Fruit fly (Drosophila melanogaster) whole organism, embryonic: ENCODE results near the gene ssp3.

Source experiments
- Atf6 ChIP-seq: fragments of 200-800 bp; sonication (Bioruptor generic); IDR thresholded peaks from 2 replicates; pipeline ENCODE4 v1.3.6; 2022; ENCODE audit warnings: missing biosample characterization, missing genetic modification characterization
- Bteb2 ChIP-seq: fragments of 200-800 bp; sonication (Bioruptor generic); optimal IDR thresholded peaks from 2 replicates; lab custom pipeline; 2016; ENCODE audit warnings: missing biosample characterization, missing genetic modification characterization
- CG10147 ChIP-seq: fragments of 200-800 bp; sonication (Bioruptor generic); optimal IDR thresholded peaks from 2 replicates; lab custom pipeline; 2019; ENCODE audit warnings: missing biosample characterization, mild to moderate bottlenecking, missing genetic modification characterization, moderate library complexity
- CG10274 ChIP-seq: fragments of 200-800 bp; sonication (Bioruptor generic); optimal IDR thresholded peaks from 3 replicates; lab custom pipeline; 2017; ENCODE audit warnings: missing biosample characterization, mild to moderate bottlenecking, missing genetic modification characterization
- CG10654 ChIP-seq: fragments of 200-800 bp; sonication (Bioruptor generic); optimal IDR thresholded peaks from 2 replicates; lab custom pipeline; 2016; ENCODE audit warnings: missing biosample characterization, missing genetic modification characterization
- CG12942 ChIP-seq: fragments of 200-800 bp; sonication (Bioruptor generic); optimal IDR thresholded peaks from 3 replicates; lab custom pipeline; 2016; ENCODE audit warnings: missing biosample characterization, missing genetic modification characterization
- CG13123 ChIP-seq: fragments of 200-800 bp; sonication (Bioruptor generic); optimal IDR thresholded peaks from 2 replicates; lab custom pipeline; 2016; ENCODE audit warnings: missing biosample characterization, missing genetic modification characterization
- CG14014 ChIP-seq: fragments of 200-800 bp; sonication (Bioruptor generic); IDR thresholded peaks from 2 replicates; pipeline ENCODE4 v1.3.6; 2022; ENCODE audit warnings: missing biosample characterization, missing genetic modification characterization
- CG15073 ChIP-seq: fragments of 200-800 bp; sonication (Bioruptor generic); optimal IDR thresholded peaks from 2 replicates; lab custom pipeline; 2016; ENCODE audit warnings: missing biosample characterization, missing genetic modification characterization
- CG1602 ChIP-seq: fragments of 200-800 bp; sonication (Bioruptor generic); optimal IDR thresholded peaks from 3 replicates; lab custom pipeline; 2016; ENCODE audit warnings: missing biosample characterization, missing genetic modification characterization
- CG1603 ChIP-seq: fragments of 200-800 bp; sonication (Bioruptor generic); optimal IDR thresholded peaks from 2 replicates; lab custom pipeline; 2019; ENCODE audit warnings: missing biosample characterization, mild to moderate bottlenecking, missing genetic modification characterization, moderate library complexity
- CG1832 ChIP-seq: fragments of 200-800 bp; sonication (Bioruptor generic); optimal IDR thresholded peaks from 2 replicates; lab custom pipeline; 2017; ENCODE audit warnings: missing biosample characterization, mild to moderate bottlenecking, missing genetic modification characterization, inconsistent platforms
- CG2120 ChIP-seq: fragments of 200-800 bp; sonication (Bioruptor generic); optimal IDR thresholded peaks from 3 replicates; lab custom pipeline; 2016; ENCODE audit warnings: missing biosample characterization, missing genetic modification characterization
- CG34376 ChIP-seq: fragments of 200-800 bp; sonication (Bioruptor generic); optimal IDR thresholded peaks from 2 replicates; lab custom pipeline; 2018; ENCODE audit warnings: missing biosample characterization, mild to moderate bottlenecking, missing genetic modification characterization
- CG4617 ChIP-seq: fragments of 200-800 bp; sonication (Bioruptor generic); optimal IDR thresholded peaks from 3 replicates; lab custom pipeline; 2016; ENCODE audit warnings: missing biosample characterization, missing genetic modification characterization, borderline replicate concordance
- CG4730 ChIP-seq: fragments of 200-800 bp; sonication (Bioruptor generic); IDR thresholded peaks from 2 replicates; pipeline ENCODE4 v1.3.6; 2022; ENCODE audit warnings: missing biosample characterization, missing genetic modification characterization
- CG5180 ChIP-seq: fragments of 200-800 bp; sonication (Bioruptor generic); optimal IDR thresholded peaks from 3 replicates; lab custom pipeline; 2017; ENCODE audit warnings: missing biosample characterization, missing genetic modification characterization, mild to moderate bottlenecking, moderate library complexity, missing genetic modification reagents
- CG6272 ChIP-seq: fragments of 200-800 bp; sonication (Bioruptor generic); IDR thresholded peaks from 2 replicates; pipeline ENCODE4 v1.3.6; 2022; ENCODE audit warnings: missing biosample characterization, missing genetic modification characterization
- CG7556 ChIP-seq: fragments of 200-800 bp; sonication (Bioruptor generic); optimal IDR thresholded peaks from 2 replicates; lab custom pipeline; 2017; ENCODE audit warnings: missing biosample characterization, mild to moderate bottlenecking, missing genetic modification characterization
- CG7786 ChIP-seq: fragments of 200-800 bp; sonication (Bioruptor generic); optimal IDR thresholded peaks from 2 replicates; lab custom pipeline; 2016; ENCODE audit warnings: missing biosample characterization, missing genetic modification characterization
- CG7987 ChIP-seq: fragments of 200-800 bp; sonication (Bioruptor generic); optimal IDR thresholded peaks from 2 replicates; lab custom pipeline; 2018; ENCODE audit warnings: missing biosample characterization, mild to moderate bottlenecking, missing genetic modification characterization, moderate library complexity
- CG8290 ChIP-seq, 3 experiments: fragments of 200-800 bp; sonication (Bioruptor generic); optimal IDR thresholded peaks; 2 replicates each; lab custom pipeline; 2016 to 2019; ENCODE audit warnings: missing biosample characterization in 3 of 3, missing genetic modification characterization in 3 of 3, mild to moderate bottlenecking in 2 of 3, moderate library complexity in 1 of 3
- CoRest ChIP-seq: fragments of 200-800 bp; sonication (Bioruptor generic); optimal IDR thresholded peaks from 3 replicates; lab custom pipeline; 2018; ENCODE audit warnings: missing biosample characterization, mild to moderate bottlenecking, missing genetic modification characterization, moderate library complexity
- Gug ChIP-seq: fragments of 200-800 bp; sonication (Bioruptor generic); IDR thresholded peaks from 4 replicates; pipeline ENCODE4 v1.3.6; 2022; ENCODE audit warnings: missing biosample characterization, missing genetic modification characterization
- HLHmδ ChIP-seq: fragments of 200-800 bp; sonication (Bioruptor generic); optimal IDR thresholded peaks from 2 replicates; lab custom pipeline; 2018; ENCODE audit warnings: missing biosample characterization, mild to moderate bottlenecking, missing genetic modification characterization, moderate library complexity
- Hr3 ChIP-seq: fragments of 200-800 bp; sonication (Bioruptor generic); optimal IDR thresholded peaks from 3 replicates; lab custom pipeline; 2016; ENCODE audit warnings: missing biosample characterization, missing genetic modification characterization
- Lpt ChIP-seq: fragments of >200 bp; optimal IDR thresholded peaks from 2 replicates; lab custom pipeline; 2018; ENCODE audit warnings: missing biosample characterization, missing genetic modification characterization
- Mad ChIP-seq: fragments of 200-800 bp; sonication (Bioruptor generic); optimal IDR thresholded peaks from 2 replicates; lab custom pipeline; 2016; ENCODE audit warnings: missing biosample characterization, missing genetic modification characterization
- ase ChIP-seq: fragments of 200-800 bp; sonication (Bioruptor generic); IDR thresholded peaks from 3 replicates; pipeline ENCODE4 v1.3.6; 2022; ENCODE audit warnings: missing biosample characterization, missing genetic modification characterization
- ash1 ChIP-seq: fragments of 200-800 bp; sonication (Bioruptor generic); optimal IDR thresholded peaks from 2 replicates; lab custom pipeline; 2018; ENCODE audit warnings: missing biosample characterization, mild to moderate bottlenecking, missing genetic modification characterization
- btn ChIP-seq: fragments of 200-800 bp; sonication (Bioruptor generic); optimal IDR thresholded peaks from 2 replicates; lab custom pipeline; 2016; ENCODE audit warnings: missing biosample characterization, missing genetic modification characterization
- cad ChIP-seq: fragments of >200 bp; optimal IDR thresholded peaks from 2 replicates; lab custom pipeline; 2017; ENCODE audit warnings: missing biosample characterization, missing genetic modification characterization
- cwo ChIP-seq: fragments of 200-800 bp; sonication (Bioruptor generic); optimal IDR thresholded peaks from 3 replicates; lab custom pipeline; 2017; ENCODE audit warnings: missing biosample characterization, missing genetic modification characterization, mild to moderate bottlenecking, moderate library complexity, missing genetic modification reagents
- dysf ChIP-seq: fragments of 200-800 bp; sonication (Bioruptor generic); IDR thresholded peaks from 3 replicates; pipeline ENCODE4 v1.3.6; 2022; ENCODE audit warnings: missing biosample characterization, missing genetic modification characterization
- emc ChIP-seq: fragments of 200-800 bp; sonication (Bioruptor generic); optimal IDR thresholded peaks from 2 replicates; lab custom pipeline; 2016; ENCODE audit warnings: missing biosample characterization, missing genetic modification characterization
- fd64A ChIP-seq: fragments of 200-800 bp; sonication (Bioruptor generic); optimal IDR thresholded peaks from 3 replicates; lab custom pipeline; 2018; ENCODE audit warnings: missing biosample characterization, mild to moderate bottlenecking, missing genetic modification characterization
- gcm ChIP-seq: fragments of 200-800 bp; sonication (Bioruptor generic); optimal IDR thresholded peaks from 2 replicates; lab custom pipeline; 2019; ENCODE audit warnings: missing biosample characterization, mild to moderate bottlenecking, missing genetic modification characterization, moderate library complexity
- hbn ChIP-seq: fragments of 200-800 bp; sonication (Bioruptor generic); IDR thresholded peaks from 2 replicates; pipeline ENCODE4 v1.3.6; 2022; ENCODE audit warnings: missing biosample characterization, missing genetic modification characterization; ENCODE audit not compliant: partially characterized antibody
- ken ChIP-seq: fragments of 200-800 bp; sonication (Bioruptor generic); IDR thresholded peaks from 3 replicates; pipeline ENCODE4 v1.3.6; 2022; ENCODE audit warnings: missing biosample characterization, missing genetic modification characterization
- klu ChIP-seq: fragments of 200-800 bp; sonication (Bioruptor generic); IDR thresholded peaks from 2 replicates; pipeline ENCODE4 v1.3.6; 2022; ENCODE audit warnings: missing biosample characterization, missing genetic modification characterization
- lmd ChIP-seq: fragments of 200-800 bp; sonication (Bioruptor generic); IDR thresholded peaks from 2 replicates; pipeline ENCODE4 v1.3.6; 2022; ENCODE audit warnings: missing biosample characterization, missing genetic modification characterization
- mirr ChIP-seq: fragments of 200-800 bp; sonication (Bioruptor generic); optimal IDR thresholded peaks from 3 replicates; lab custom pipeline; 2018; ENCODE audit warnings: missing biosample characterization, mild to moderate bottlenecking, missing genetic modification characterization
- pan ChIP-seq, 4 experiments: fragments of >200 bp in 3 of 4; fragments of 200-800 bp in 1 of 4; sonication (Bioruptor generic) in 1 of 4; optimal IDR thresholded peaks in 3 of 4; IDR thresholded peaks in 1 of 4; 2 replicates each; pipeline versions ENCODE4 v1.3.6 to Lab custom; 2017 to 2022; ENCODE audit warnings: missing biosample characterization in 2 of 4, missing genetic modification characterization in 2 of 4, mixed read lengths in 1 of 4
- psq ChIP-seq: fragments of 200-800 bp; sonication (Bioruptor generic); optimal IDR thresholded peaks from 2 replicates; lab custom pipeline; 2017; ENCODE audit warnings: missing biosample characterization, missing genetic modification characterization
- ro ChIP-seq: fragments of 200-800 bp; sonication (Bioruptor generic); IDR thresholded peaks from 2 replicates; pipeline ENCODE4 v1.3.6; 2022; ENCODE audit warnings: missing biosample characterization, missing genetic modification characterization
- so ChIP-seq: fragments of 200-800 bp; sonication (Bioruptor generic); IDR thresholded peaks from 3 replicates; pipeline ENCODE4 v1.3.6; 2022; ENCODE audit warnings: missing biosample characterization, missing genetic modification characterization
- sob ChIP-seq: fragments of 200-800 bp; sonication (Bioruptor generic); IDR thresholded peaks from 2 replicates; pipeline ENCODE4 v1.3.6; 2022; ENCODE audit warnings: missing biosample characterization, missing genetic modification characterization
- trem ChIP-seq: fragments of 200-800 bp; optimal IDR thresholded peaks from 3 replicates; lab custom pipeline; 2019; ENCODE audit warnings: missing biosample characterization, mild to moderate bottlenecking, missing genetic modification characterization, moderate library complexity
- trh ChIP-seq: fragments of 200-800 bp; sonication (Bioruptor generic); optimal IDR thresholded peaks from 2 replicates; lab custom pipeline; 2016; ENCODE audit warnings: missing biosample characterization, missing genetic modification characterization
- wek ChIP-seq: fragments of 200-800 bp; sonication (Bioruptor generic); optimal IDR thresholded peaks from 3 replicates; lab custom pipeline; 2018; ENCODE audit warnings: missing biosample characterization, mild to moderate bottlenecking, missing genetic modification characterization, moderate library complexity

Gene ssp3

dm6 chr2L:18948065-18948723 is 4.4 kb upstream of the ssp3 start (continued):
- TF ChIP-seq wek (GFP tag; lab: Kevin White, UChicago) (no peak), ash1 (GFP tag; lab: Kevin White, UChicago) (no peak), klu (GFP tag; lab: Robert Waterston, UW) (no peak), lmd (GFP tag; lab: Robert Waterston, UW) (peak; percentile 66), CG15073 (peak; percentile 37), ro (no peak), CG10654 (GFP tag; lab: Kevin White, UChicago) (peak; percentile 33), CG34376 (GFP tag; lab: Kevin White, UChicago) (no peak), CG13123 (no peak), CG10274 (no peak), fd64A (GFP tag; lab: Kevin White, UChicago) (peak; percentile 2), CG5180 (no peak), trem (tag; lab: Kevin White, UChicago) (peak; percentile 28), Bteb2 (GFP tag; lab: Kevin White, UChicago) (no peak), CG4730 (GFP tag; lab: Robert Waterston, UW) (no peak), CG12942 (peak; percentile 48), CG7786 (peak; percentile 19), CG14014 (no peak), ase (GFP tag; lab: Robert Waterston, UW) (no peak), pan (optimal IDR thresholded peaks at IDR 0.05; lab: Kevin White, UChicago) (no peak), pan (GFP tag; optimal IDR thresholded peaks at IDR 0.05 in 1 of 2, IDR thresholded peaks at IDR 0.05 in 1 of 2) (peak in 1 of 2 experiments; percentile 36), sob (GFP tag; lab: Robert Waterston, UW) (no peak), CG8290 (GFP tag; optimal IDR thresholded peaks at IDR 0.05; lab: Kevin White, UChicago) (no peak), CG8290 (tag; optimal IDR thresholded peaks at IDR 0.05; lab: Kevin White, UChicago) (no peak), CG10147 (GFP tag; lab: Kevin White, UChicago) (peak; percentile 10), emc (GFP tag; lab: Kevin White, UChicago) (no peak), ken (GFP tag; lab: Robert Waterston, UW) (peak; percentile 61; the same call in 1 of the 3 replicates), Gug (GFP tag; lab: Robert Waterston, UW) (no peak), hbn (GFP tag; lab: Robert Waterston, UW) (no peak), trh (GFP tag; lab: Kevin White, UChicago) (no peak), gcm (GFP tag; lab: Kevin White, UChicago) (peak; percentile 80), Lpt (GFP tag; lab: Kevin White, UChicago) (no peak), CG1602 (GFP tag; lab: Kevin White, UChicago) (peak; percentile 57), CG7556 (peak; percentile 87), cad (no peak), so (no peak), HLHmδ (no peak), CoRest (tag; lab: Kevin White, UChicago) (peak; percentile 80), CG4617 (no peak), CG1832 (GFP tag; lab: Kevin White, UChicago) (no peak), psq (GFP tag; lab: Kevin White, UChicago) (peak; percentile 48), CG6272 (GFP tag; lab: Robert Waterston, UW) (no peak), Atf6 (no peak), CG7987 (GFP tag; lab: Kevin White, UChicago) (peak; percentile 10), CG1603 (tag; lab: Kevin White, UChicago) (peak; percentile 57), CG2120 (GFP tag; lab: Kevin White, UChicago) (peak; percentile 24), Hr3 (GFP tag; lab: Kevin White, UChicago) (peak; percentile 68), btn (no peak), dysf (peak; percentile 50; the same call in 1 of the 3 replicates), Mad (GFP tag; lab: Kevin White, UChicago) (peak; percentile 29), mirr (no peak), cwo (GFP tag; lab: Kevin White, UChicago) (peak; percentile 25)
